Worm (Caenorhabditis elegans) whole organism, L4 larva: ENCODE results near the gene arl-5.
A peak's percentile ranks its signal among the peaks of the same experiment; 100 is the strongest.

Experiments used
- F37D6.2 ChIP-seq: sonication (generic microtip); optimal IDR thresholded peaks from 2 replicates; lab custom pipeline; 2016; ENCODE audit warnings: mild to moderate bottlenecking, missing genetic modification characterization, missing compliant biosample characterization
- F44E2.7 ChIP-seq: fragments of 200-800 bp; sonication (Bioruptor generic); IDR thresholded peaks from 2 replicates; pipeline ENCODE4 v2.1.2; 2022; ENCODE audit warnings: missing genetic modification characterization, missing compliant biosample characterization
- F49E8.2 ChIP-seq: sonication (generic microtip); optimal IDR thresholded peaks from 2 replicates; lab custom pipeline; 2016; ENCODE audit warnings: missing compliant biosample characterization, mild to moderate bottlenecking, missing genetic modification characterization, borderline replicate concordance
- R02D3.7 ChIP-seq: fragments of 150-350 bp; sonication (generic microtip); optimal IDR thresholded peaks from 3 replicates; lab custom pipeline; 2014; ENCODE audit warnings: missing biosample characterization, missing genetic modification characterization
- Y48G9A.11 ChIP-seq: fragments of 200-800 bp; sonication (Bioruptor generic); IDR thresholded peaks from 2 replicates; pipeline ENCODE4 v1.3.6; 2022; ENCODE audit warnings: missing genetic modification reagents, missing genetic modification characterization, missing compliant biosample characterization
- Y75B8A.6 ChIP-seq: fragments of 200-800 bp; sonication (Bioruptor generic); IDR thresholded peaks from 2 replicates; pipeline ENCODE4 v1.3.6; 2022; ENCODE audit warnings: missing genetic modification reagents, missing genetic modification characterization, missing compliant biosample characterization
- ZK546.5 ChIP-seq, 2 experiments: sonication (generic microtip); optimal IDR thresholded peaks; 2 replicates each; lab custom pipeline; 2017; ENCODE audit warnings: missing biosample characterization in 2 of 2, missing genetic modification characterization in 2 of 2
- aha-1 ChIP-seq: fragments of 150-350 bp; peaks from one replicate; lab custom pipeline; 2014; ENCODE audit warnings: missing biosample characterization, missing genetic modification characterization
- attf-4 ChIP-seq: sonication (generic microtip); optimal IDR thresholded peaks from 3 replicates; lab custom pipeline; 2017; ENCODE audit warnings: missing biosample characterization, missing genetic modification characterization
- ceh-28 ChIP-seq: fragments of 150-350 bp; optimal IDR thresholded peaks from 2 replicates; lab custom pipeline; 2014; ENCODE audit warnings: missing biosample characterization, missing genetic modification reagents, missing genetic modification characterization
- ceh-32 ChIP-seq: sonication (generic microtip); optimal IDR thresholded peaks from 2 replicates; lab custom pipeline; 2016; ENCODE audit warnings: mild to moderate bottlenecking, missing genetic modification characterization, missing compliant biosample characterization; ENCODE audit not compliant: poor library complexity
- ceh-82 ChIP-seq: sonication (generic microtip); optimal IDR thresholded peaks from 2 replicates; lab custom pipeline; 2017; ENCODE audit warnings: missing biosample characterization, missing genetic modification characterization
- cey-2 ChIP-seq: sonication (generic microtip); optimal IDR thresholded peaks from 3 replicates; lab custom pipeline; 2017; ENCODE audit warnings: missing genetic modification characterization, mild to moderate bottlenecking, missing compliant biosample characterization, antibody characterized with exemption, borderline replicate concordance; ENCODE audit not compliant: insufficient read depth
- daf-12 ChIP-seq: fragments of 150-350 bp; optimal IDR thresholded peaks from 2 replicates; lab custom pipeline; 2014; ENCODE audit warnings: missing biosample characterization, missing genetic modification reagents, missing genetic modification characterization
- daf-16 ChIP-seq, 3 experiments: sonication (generic microtip); optimal IDR thresholded peaks; 2 replicates each; lab custom pipeline; 2016 to 2017; ENCODE audit warnings: missing genetic modification characterization in 3 of 3, missing genetic modification reagents in 3 of 3, mild to moderate bottlenecking in 2 of 3, missing compliant biosample characterization in 2 of 3, missing biosample characterization in 1 of 3, moderate library complexity in 1 of 3
- dmd-8 ChIP-seq: fragments of 200-800 bp; sonication (Bioruptor generic); IDR thresholded peaks from 2 replicates; pipeline ENCODE4 v1.3.6; 2022; ENCODE audit warnings: missing genetic modification characterization, missing compliant biosample characterization
- dmd-9 ChIP-seq: fragments of 200-800 bp; sonication (Bioruptor generic); IDR thresholded peaks from 2 replicates; pipeline ENCODE4 v1.3.6; 2022; ENCODE audit warnings: missing genetic modification reagents, missing genetic modification characterization, missing compliant biosample characterization
- duxl-1 ChIP-seq: sonication (generic microtip); optimal IDR thresholded peaks from 2 replicates; lab custom pipeline; 2016; ENCODE audit warnings: mild to moderate bottlenecking, missing genetic modification characterization, moderate library complexity, missing compliant biosample characterization; ENCODE audit not compliant: poor library complexity
- fkh-10 ChIP-seq: fragments of 150-350 bp; optimal IDR thresholded peaks from 2 replicates; lab custom pipeline; 2014; ENCODE audit warnings: missing biosample characterization, missing genetic modification reagents, missing genetic modification characterization
- fos-1 ChIP-seq: fragments of 150-350 bp; optimal IDR thresholded peaks from 2 replicates; lab custom pipeline; 2014; ENCODE audit warnings: missing biosample characterization, missing genetic modification characterization
- hif-1 ChIP-seq, 2 experiments: sonication (generic microtip); optimal IDR thresholded peaks; 2 replicates each; lab custom pipeline; 2016 to 2017; ENCODE audit warnings: missing compliant biosample characterization in 2 of 2, missing genetic modification characterization in 2 of 2, missing genetic modification reagents in 2 of 2, missing genotype in 2 of 2, mild to moderate bottlenecking in 1 of 2
- hlh-11 ChIP-seq: fragments of 200-800 bp; sonication (Bioruptor generic); optimal IDR thresholded peaks from 2 replicates; lab custom pipeline; 2018; ENCODE audit warnings: mild to moderate bottlenecking, missing genetic modification characterization, missing compliant biosample characterization
- hmg-1.1 ChIP-seq: fragments of 200-800 bp; sonication (Bioruptor generic); IDR thresholded peaks from 2 replicates; pipeline ENCODE4 v1.3.6; 2022; ENCODE audit warnings: missing genetic modification reagents, missing genetic modification characterization, missing compliant biosample characterization
- lin-13 ChIP-seq: fragments of 150-350 bp; optimal IDR thresholded peaks from 2 replicates; lab custom pipeline; 2014; ENCODE audit warnings: missing biosample characterization, missing genetic modification reagents, missing genetic modification characterization
- lin-15B ChIP-seq: fragments of 150-350 bp; sonication (generic microtip); optimal IDR thresholded peaks from 3 replicates; lab custom pipeline; 2014; ENCODE audit warnings: missing biosample characterization, missing genetic modification characterization
- lin-29 ChIP-seq: fragments of 200-800 bp; sonication (Bioruptor generic); IDR thresholded peaks from 2 replicates; pipeline ENCODE4 v1.3.6; 2022; ENCODE audit warnings: missing genetic modification reagents, missing genetic modification characterization, missing compliant biosample characterization
- lin-38 ChIP-seq: fragments of 200-800 bp; sonication (Bioruptor generic); IDR thresholded peaks from 2 replicates; pipeline ENCODE4 v1.3.6; 2022; ENCODE audit warnings: missing genetic modification reagents, missing genetic modification characterization, missing compliant biosample characterization
- lsy-2 ChIP-seq, 2 experiments: fragments of 150-350 bp in 1 of 2; sonication (generic microtip) in 1 of 2; optimal IDR thresholded peaks; 2 replicates each; lab custom pipeline; 2014 to 2017; ENCODE audit warnings: missing biosample characterization in 2 of 2, missing genetic modification characterization in 2 of 2
- madf-5 ChIP-seq, 2 experiments: fragments of 200-800 bp; sonication (Bioruptor generic); IDR thresholded peaks; 2 replicates each; pipeline ENCODE4 v1.3.6; 2022; ENCODE audit warnings: missing compliant biosample characterization in 2 of 2, missing genetic modification characterization in 2 of 2
- madf-9 ChIP-seq: fragments of 200-800 bp; sonication (Bioruptor generic); conservative IDR thresholded peaks from 2 replicates; pipeline ENCODE4 v1.3.6; 2022; ENCODE audit warnings: missing genetic modification reagents, missing genetic modification characterization, missing compliant biosample characterization
- mdl-1 ChIP-seq, 2 experiments: fragments of 150-350 bp in 1 of 2; sonication (generic microtip) in 1 of 2; optimal IDR thresholded peaks; 2 replicates each; lab custom pipeline; 2014 to 2017; ENCODE audit warnings: missing biosample characterization in 2 of 2, missing genetic modification characterization in 2 of 2
- mep-1 ChIP-seq: fragments of 150-350 bp; sonication (generic microtip); optimal IDR thresholded peaks from 3 replicates; lab custom pipeline; 2014; ENCODE audit warnings: missing biosample characterization, missing genetic modification characterization
- mxl-2 ChIP-seq: fragments of 200-800 bp; sonication (Bioruptor generic); conservative IDR thresholded peaks from 2 replicates; pipeline ENCODE4 v1.3.6; 2022; ENCODE audit warnings: missing genetic modification reagents, missing genetic modification characterization, missing compliant biosample characterization
- nhr-102 ChIP-seq: sonication (generic microtip); optimal IDR thresholded peaks from 2 replicates; lab custom pipeline; 2016; ENCODE audit warnings: mild to moderate bottlenecking, missing genetic modification characterization, moderate library complexity, missing compliant biosample characterization
- nhr-111 ChIP-seq: fragments of 200-800 bp; sonication (Bioruptor generic); optimal IDR thresholded peaks from 2 replicates; lab custom pipeline; 2018; ENCODE audit warnings: mild to moderate bottlenecking, missing genetic modification characterization, missing compliant biosample characterization
- nhr-237 ChIP-seq: sonication (generic microtip); optimal IDR thresholded peaks from 2 replicates; lab custom pipeline; 2017; ENCODE audit warnings: missing biosample characterization, missing genetic modification characterization
- nhr-28 ChIP-seq: fragments of 150-350 bp; optimal IDR thresholded peaks from 2 replicates; lab custom pipeline; 2014; ENCODE audit warnings: missing biosample characterization, missing genetic modification characterization
- nhr-48 ChIP-seq: sonication (generic microtip); optimal IDR thresholded peaks from 2 replicates; lab custom pipeline; 2016; ENCODE audit warnings: mild to moderate bottlenecking, missing genetic modification characterization, missing compliant biosample characterization
- nhr-77 ChIP-seq: fragments of 150-350 bp; optimal IDR thresholded peaks from 2 replicates; lab custom pipeline; 2014; ENCODE audit warnings: missing biosample characterization, missing genetic modification characterization
- pha-4 ChIP-seq, 2 experiments: fragments of 150-350 bp in 1 of 2; fragments of 200-800 bp in 1 of 2; sonication (Bioruptor generic) in 1 of 2; IDR thresholded peaks in 1 of 2; optimal IDR thresholded peaks in 1 of 2; 2 replicates each; pipeline versions ENCODE4 v1.3.6 to Lab custom; 2014 to 2022; ENCODE audit warnings: missing genetic modification characterization in 2 of 2, missing genetic modification reagents in 2 of 2, missing biosample characterization in 1 of 2, missing compliant biosample characterization in 1 of 2
- pqm-1 ChIP-seq: sonication (generic microtip); optimal IDR thresholded peaks from 2 replicates; lab custom pipeline; 2017; ENCODE audit warnings: missing biosample characterization, missing genetic modification characterization
- saeg-2 ChIP-seq: fragments of 200-800 bp; sonication (Bioruptor generic); IDR thresholded peaks from 2 replicates; pipeline ENCODE4 v1.3.6; 2022; ENCODE audit warnings: missing genetic modification reagents, missing genetic modification characterization, missing compliant biosample characterization
- sdz-12 ChIP-seq: fragments of 200-800 bp; sonication (Bioruptor generic); optimal IDR thresholded peaks from 2 replicates; lab custom pipeline; 2018; ENCODE audit warnings: mild to moderate bottlenecking, missing genetic modification characterization, missing compliant biosample characterization
- set-16 ChIP-seq: fragments of 200-800 bp; sonication (Bioruptor generic); IDR thresholded peaks from 2 replicates; pipeline ENCODE4 v1.3.6; 2022; ENCODE audit warnings: missing genetic modification reagents, missing genetic modification characterization, missing compliant biosample characterization
- tag-97 ChIP-seq: fragments of 200-800 bp; sonication (Bioruptor generic); IDR thresholded peaks from 2 replicates; pipeline ENCODE4 v1.3.6; 2022; ENCODE audit warnings: missing genetic modification characterization, missing compliant biosample characterization
- tra-1 ChIP-seq: fragments of 200-800 bp; sonication (Bioruptor generic); IDR thresholded peaks from 2 replicates; pipeline ENCODE4 v1.3.6; 2022; ENCODE audit warnings: missing genetic modification reagents, missing genetic modification characterization, missing compliant biosample characterization
- unc-39 ChIP-seq: sonication (generic microtip); optimal IDR thresholded peaks from 2 replicates; lab custom pipeline; 2017; ENCODE audit warnings: missing biosample characterization, missing genetic modification characterization
- unc-62 ChIP-seq, 3 experiments: fragments of 150-350 bp in 1 of 3; sonication (generic microtip); optimal IDR thresholded peaks in 2 of 3; peaks in 1 of 3; 1 replicate in 1 of 3; 2 replicates in 2 of 3; lab custom pipeline; 2014 to 2017; ENCODE audit warnings: missing biosample characterization in 3 of 3, missing genetic modification characterization in 3 of 3, missing genetic modification reagents in 3 of 3, missing genotype in 1 of 3
- zip-11 ChIP-seq: fragments of 200-800 bp; sonication (Bioruptor generic); IDR thresholded peaks from 2 replicates; pipeline ENCODE4 v1.3.6; 2022; ENCODE audit warnings: missing genetic modification characterization, missing compliant biosample characterization
- zip-2 ChIP-seq: fragments of 150-350 bp; optimal IDR thresholded peaks from 2 replicates; lab custom pipeline; 2014; ENCODE audit warnings: missing biosample characterization, missing genetic modification characterization

The arl-5 gene

ce11 chrIII:9818763-9819162 lies 4.3 kb upstream of the arl-5 start, which contains the start of gene panl-3 (continued):
- TF ChIP-seq Y48G9A.11 (GFP tag; lab: Robert Waterston, UW) (no peak), lsy-2 (tag; optimal IDR thresholded peaks at IDR 0.05; lab: Kevin White, UChicago) (peak; percentile 10 to 74), mep-1 (peak; percentile 63), dmd-8 (GFP tag; lab: Robert Waterston, UW) (no peak), zip-2 (no peak), hlh-11 (tag; lab: Kevin White, UChicago) (peak; percentile 78), unc-62 (GFP tag; optimal IDR thresholded peaks at IDR 0.05 in 1 of 2; lab: Kevin White, UChicago) (no peak), unc-62 (tag; optimal IDR thresholded peaks at IDR 0.05; lab: Kevin White, UChicago) (no peak), tra-1 (GFP tag; lab: Robert Waterston, UW) (no peak), R02D3.7 (tag; lab: Kevin White, UChicago) (no peak), ceh-28 (no peak), saeg-2 (GFP tag; lab: Robert Waterston, UW) (no peak), set-16 (GFP tag; lab: Robert Waterston, UW) (peak; percentile 23; the same call in 1 of the 2 replicates), pha-4 (GFP tag; IDR thresholded peaks at IDR 0.05; lab: Robert Waterston, UW) (no peak), pha-4 (tag; optimal IDR thresholded peaks at IDR 0.05; lab: Kevin White, UChicago) (peak; percentile 16), duxl-1 (tag; lab: Kevin White, UChicago) (no peak), ZK546.5 (tag; optimal IDR thresholded peaks at IDR 0.05; lab: Kevin White, UChicago) (no peak), lin-38 (GFP tag; lab: Robert Waterston, UW) (peak; percentile 50), madf-9 (no peak), hif-1 (tag; optimal IDR thresholded peaks at IDR 0.05; lab: Kevin White, UChicago) (peak in 1 of 2 experiments; percentile 32), unc-39 (tag; lab: Kevin White, UChicago) (no peak), lin-13 (GFP tag; lab: Kevin White, UChicago) (peak; percentile 45), fkh-10 (no peak), attf-4 (tag; lab: Kevin White, UChicago) (no peak), fos-1 (no peak), mxl-2 (GFP tag; lab: Robert Waterston, UW) (no peak), F44E2.7 (GFP tag; lab: Robert Waterston, UW) (no peak), daf-16 (GFP tag; optimal IDR thresholded peaks at IDR 0.05; lab: Kevin White, UChicago) (no peak), daf-16 (tag; optimal IDR thresholded peaks at IDR 0.05; lab: Kevin White, UChicago) (no peak), nhr-237 (tag; lab: Kevin White, UChicago) (no peak), nhr-48 (tag; lab: Kevin White, UChicago) (no peak), mdl-1 (tag; optimal IDR thresholded peaks at IDR 0.05; lab: Kevin White, UChicago) (peak; percentile 67 to 95), nhr-77 (tag; lab: Kevin White, UChicago) (no peak), nhr-111 (no peak), F37D6.2 (tag; lab: Kevin White, UChicago) (no peak), pqm-1 (tag; lab: Kevin White, UChicago) (no peak), aha-1 (tag; lab: Kevin White, UChicago) (peak; percentile 67), hmg-1.1 (peak; percentile 80), ceh-82 (tag; lab: Kevin White, UChicago) (no peak), F49E8.2 (no peak), daf-12 (tag; lab: Kevin White, UChicago) (no peak), sdz-12 (GFP tag; lab: Kevin White, UChicago) (no peak), dmd-9 (GFP tag; lab: Robert Waterston, UW) (no peak), Y75B8A.6 (no peak), zip-11 (GFP tag; lab: Robert Waterston, UW) (no peak), cey-2 (tag; lab: Kevin White, UChicago) (no peak), nhr-28 (peak; percentile 32), nhr-102 (tag; lab: Kevin White, UChicago) (no peak), lin-29 (GFP tag; lab: Robert Waterston, UW) (no peak), lin-15B (tag; lab: Kevin White, UChicago) (no peak), madf-5 (GFP tag; IDR thresholded peaks at IDR 0.05; lab: Robert Waterston, UW) (no peak), tag-97 (GFP tag; lab: Robert Waterston, UW) (no peak), ceh-32 (tag; lab: Kevin White, UChicago) (no peak)
